Worm (Caenorhabditis elegans): ENCODE measurements around the gene C16C8.26.

DNA sequence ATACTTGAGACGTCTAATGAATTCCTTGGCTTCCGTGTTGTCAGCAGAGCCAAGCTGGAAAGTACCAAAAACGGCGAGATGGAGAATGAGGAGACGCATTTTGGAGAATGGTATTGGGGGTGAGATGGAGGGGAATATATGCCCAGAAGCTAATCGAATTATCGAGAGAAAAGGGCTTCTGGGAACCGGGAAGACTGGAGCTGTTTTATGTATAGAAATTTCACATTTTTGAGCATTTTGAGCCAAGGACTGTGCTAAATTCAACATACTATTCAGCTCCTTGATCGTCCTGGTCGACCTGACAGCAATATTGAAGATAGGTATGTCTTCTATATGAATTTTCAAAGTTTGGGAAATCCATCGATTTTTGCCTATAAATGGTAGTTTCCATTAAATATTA, 1.9 kb upstream of the C16C8.26 start, which contains the start of gene C16C8.7:
- TF ChIP-seq sea-1 (GFP tag; conservative IDR thresholded peaks at IDR 0.05) (no peak), ceh-13 (GFP tag; optimal IDR thresholded peaks at IDR 0.05) (no peak), hmbx-1 (tag; optimal IDR thresholded peaks at IDR 0.05) (no peak), ama-1 (optimal IDR thresholded peaks at IDR 0.05) (no peak)

Data from whole organism, early embryonic.